Fruit fly (Drosophila melanogaster): Measurements from ENCODE around the gene Targ1.

Gene Targ1

DNA sequence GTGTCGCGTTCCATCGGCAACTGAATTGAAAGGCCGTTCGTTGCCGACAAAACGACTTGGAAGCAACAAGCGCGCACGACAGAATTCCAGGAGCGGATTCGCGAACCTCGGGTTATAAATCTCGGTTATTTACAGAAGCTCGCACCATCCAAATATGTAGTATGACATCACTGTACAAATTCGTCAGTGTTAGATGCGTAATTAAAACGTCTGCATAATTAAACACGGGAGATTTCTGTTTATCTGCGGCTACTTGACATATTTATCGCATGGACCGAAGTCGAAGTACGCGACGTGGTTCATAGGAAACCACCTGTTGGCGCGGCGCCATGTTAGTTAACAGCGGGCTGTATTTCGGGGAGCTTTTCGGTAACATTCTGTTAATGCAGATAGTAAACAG lies 30.8 kb downstream of the Targ1 start, which contains the start of gene Ac78C (continued):
- TF ChIP-seq eg (GFP tag; IDR thresholded peaks at IDR 0.05) (peak; percentile 91), acj6 (GFP tag; optimal IDR thresholded peaks at IDR 0.05) (peak; percentile 82), vri (GFP tag; optimal IDR thresholded peaks at IDR 0.05) (peak; percentile 73), CG3919 (GFP tag; optimal IDR thresholded peaks at IDR 0.05) (peak; percentile 89), CG4318 (GFP tag; optimal IDR thresholded peaks at IDR 0.05) (peak; percentile 82), spab (GFP tag; optimal IDR thresholded peaks at IDR 0.05) (peak; percentile 68), svp (GFP tag) (peak; percentile 91), Eip93F (GFP tag; optimal IDR thresholded peaks at IDR 0.05) (no peak), cyc (GFP tag; optimal IDR thresholded peaks at IDR 0.05) (peak; percentile 87), CG6276 (GFP tag; optimal IDR thresholded peaks at IDR 0.05) (peak; percentile 87), esn (GFP tag; optimal IDR thresholded peaks at IDR 0.05) (peak; percentile 84), Eip78C (GFP tag) (peak; percentile 94), Hr4 (GFP tag; optimal IDR thresholded peaks at IDR 0.05) (peak; percentile 91), CG11762 (GFP tag; optimal IDR thresholded peaks at IDR 0.05; ENCODE audit: insufficient read depth) (peak; percentile 79)

Data from whole organism, prepupa.